Fruit fly (Drosophila melanogaster): ENCODE results near the gene CG17191.

DNA sequence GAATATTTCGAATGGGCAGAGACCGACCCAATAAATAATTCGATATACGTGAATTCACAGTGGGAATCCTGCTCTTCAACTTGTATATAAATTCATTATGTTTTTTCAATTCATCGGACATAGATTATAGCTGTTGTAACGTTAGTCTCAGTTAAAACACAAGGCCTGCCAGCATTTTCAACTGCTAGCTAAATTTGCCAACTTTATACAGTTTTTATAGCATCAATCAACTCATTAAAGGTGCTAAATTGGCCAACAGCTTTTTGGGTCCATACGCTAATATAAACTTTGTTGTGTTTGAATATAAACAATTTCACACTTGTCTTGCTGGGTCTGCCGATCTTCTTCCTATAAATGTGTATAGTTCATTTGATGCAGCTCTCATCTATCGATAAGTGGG, 37.4 kb downstream of the CG17191 start:
- TF ChIP-seq CG8478 (optimal IDR thresholded peaks at IDR 0.05) (no peak), usp (GFP tag; optimal IDR thresholded peaks at IDR 0.05) (no peak)
